Worm (Caenorhabditis elegans): ENCODE results near the gene K03B4.4.

Gene K03B4.4

ce11 chrV:4676092-4676491, 5.7 kb upstream of the K03B4.4 start, which contains the start of gene K03B4.6:
TSS of gene K03B4.6 (minus strand) at chrV:4676192.
- TF ChIP-seq aly-2 (tag; optimal IDR thresholded peaks at IDR 0.05) (no peak), fkh-2 (tag; optimal IDR thresholded peaks at IDR 0.05) (no peak), daf-12 (tag; optimal IDR thresholded peaks at IDR 0.05) (no peak), nhr-77 (tag; optimal IDR thresholded peaks at IDR 0.05) (no peak), elt-1 (tag; optimal IDR thresholded peaks at IDR 0.05) (no peak)

DNA sequence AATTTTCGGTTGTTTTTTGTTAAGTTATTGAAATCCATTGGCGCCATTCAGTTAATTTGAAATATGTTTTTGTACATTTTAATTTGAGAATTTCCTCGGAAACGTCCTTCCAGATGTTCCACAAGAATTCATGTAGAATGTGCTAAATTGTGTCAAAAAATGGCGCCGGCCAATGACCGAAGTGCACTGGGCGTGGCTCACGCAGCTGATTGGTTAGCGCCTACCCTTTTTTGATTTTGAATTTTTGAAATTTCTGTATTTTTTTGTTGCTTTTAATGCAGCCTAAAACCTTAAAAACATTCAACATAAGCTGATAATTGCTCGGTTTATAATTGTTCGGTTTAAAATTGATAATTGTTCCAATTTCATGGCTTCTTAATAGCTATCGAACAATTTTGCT, 5.0 kb upstream of the K03B4.4 start:
- TF ChIP-seq nfya-1 (tag; optimal IDR thresholded peaks at IDR 0.05; ENCODE audit: insufficient read depth) (peak; percentile 70), ztf-11 (tag; optimal IDR thresholded peaks at IDR 0.05) (no peak), ceh-28 (tag; optimal IDR thresholded peaks at IDR 0.05) (no peak), R02D3.7 (tag; optimal IDR thresholded peaks at IDR 0.05) (no peak), jun-1 (tag; optimal IDR thresholded peaks at IDR 0.05) (no peak), ZK546.5 (tag; optimal IDR thresholded peaks at IDR 0.05) (no peak), ceh-9 (tag; optimal IDR thresholded peaks at IDR 0.05) (no peak), daf-12 (tag; optimal IDR thresholded peaks at IDR 0.05) (no peak)

DNA sequence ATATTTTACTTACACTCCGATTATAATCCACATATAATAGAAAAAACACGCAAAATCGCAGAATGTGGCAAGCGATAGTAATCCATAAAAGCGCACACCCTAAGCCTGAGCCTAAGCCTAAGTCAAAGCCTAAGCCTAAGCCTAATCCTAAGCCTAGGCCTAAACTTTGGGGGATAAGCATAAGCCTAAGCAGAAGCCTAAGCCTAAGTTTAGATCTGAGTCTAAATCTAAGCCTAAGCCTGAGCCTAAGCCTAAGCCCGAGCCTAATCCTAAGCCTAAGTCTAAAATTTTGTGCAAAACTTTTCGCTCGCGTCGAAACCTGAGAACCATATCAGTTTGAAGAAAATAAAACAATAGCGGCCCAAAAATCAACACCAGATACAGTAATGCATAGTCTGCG, 2.4 kb downstream of the K03B4.4 start:
- TF ChIP-seq nhr-23 (tag; optimal IDR thresholded peaks at IDR 0.05) (no peak), elt-3 (tag; optimal IDR thresholded peaks at IDR 0.05) (no peak), ztf-11 (tag; optimal IDR thresholded peaks at IDR 0.05) (no peak), fkh-2 (tag; optimal IDR thresholded peaks at IDR 0.05) (no peak), pqm-1 (tag; optimal IDR thresholded peaks at IDR 0.05) (no peak), egl-27 (tag; optimal IDR thresholded peaks at IDR 0.05) (no peak), nhr-77 (tag; optimal IDR thresholded peaks at IDR 0.05) (no peak), nhr-28 (tag; optimal IDR thresholded peaks at IDR 0.05) (no peak), unc-62 (GFP tag; optimal IDR thresholded peaks at IDR 0.05) (no peak), ama-1 (optimal IDR thresholded peaks at IDR 0.05) (no peak), nhr-76 (tag; optimal IDR thresholded peaks at IDR 0.05) (no peak), R02D3.7 (tag; optimal IDR thresholded peaks at IDR 0.05) (no peak), snpc-4 (tag; optimal IDR thresholded peaks at IDR 0.05) (no peak), daf-12 (tag; optimal IDR thresholded peaks at IDR 0.05) (no peak)

- TF ChIP-seq elt-2 (tag; optimal IDR thresholded peaks at IDR 0.05) (peak; percentile 25), daf-12 (tag; optimal IDR thresholded peaks at IDR 0.05) (no peak), ztf-11 (tag; optimal IDR thresholded peaks at IDR 0.05) (no peak), mdl-1 (tag; optimal IDR thresholded peaks at IDR 0.05) (peak; percentile 71), nhr-25 (tag; optimal IDR thresholded peaks at IDR 0.05) (peak; percentile 23), lin-15B (tag; optimal IDR thresholded peaks at IDR 0.05) (peak; percentile 13), ceh-9 (tag; optimal IDR thresholded peaks at IDR 0.05) (no peak), elt-1 (tag; optimal IDR thresholded peaks at IDR 0.05) (no peak), nhr-23 (tag; optimal IDR thresholded peaks at IDR 0.05) (peak; percentile 72), nhr-67 (tag; optimal IDR thresholded peaks at IDR 0.05) (no peak), lin-39 (tag; optimal IDR thresholded peaks at IDR 0.05) (peak; percentile 53), nhr-43 (tag; optimal IDR thresholded peaks at IDR 0.05; ENCODE audit: poor library complexity, severe bottlenecking) (peak; percentile 54), hmg-11 (tag; optimal IDR thresholded peaks at IDR 0.05) (peak; percentile 71), pha-4 (tag; optimal IDR thresholded peaks at IDR 0.05) (peak; percentile 72), nfya-1 (tag; optimal IDR thresholded peaks at IDR 0.05; ENCODE audit: insufficient read depth) (peak; percentile 77)
These were observed 5.1 kb downstream of the K03B4.4 start, which contains the start of gene taf-10 for ce11 chrV:4686680-4687470. TSS of gene taf-10 (plus strand) at chrV:4687103.

ce11 chrV:4687944-4688505, 6.3 kb downstream of the K03B4.4 start, which contains the start of gene K03B4.2:
TSS of gene K03B4.2 (plus strand) at chrV:4687994.
- TF ChIP-seq fkh-2 (tag; optimal IDR thresholded peaks at IDR 0.05) (no peak), snpc-4 (tag; optimal IDR thresholded peaks at IDR 0.05) (no peak), nhr-28 (tag; optimal IDR thresholded peaks at IDR 0.05) (no peak), ama-1 (optimal IDR thresholded peaks at IDR 0.05) (peak; percentile 9), jun-1 (tag; optimal IDR thresholded peaks at IDR 0.05) (no peak)

Measured in whole organism, L3 larva.